Fruit fly (Drosophila melanogaster) S2 (cell line): Measurements from ENCODE around the gene CG11322.

Experiments
- CG8478 ChIP-seq: fragments of >200 bp; optimal IDR thresholded peaks from 2 replicates; lab custom pipeline; 2018
- CTCF ChIP-seq, 2 experiments: fragments of >200 bp; optimal IDR thresholded peaks; 2 replicates each; lab custom pipeline; 2018

The CG11322 gene

DNA sequence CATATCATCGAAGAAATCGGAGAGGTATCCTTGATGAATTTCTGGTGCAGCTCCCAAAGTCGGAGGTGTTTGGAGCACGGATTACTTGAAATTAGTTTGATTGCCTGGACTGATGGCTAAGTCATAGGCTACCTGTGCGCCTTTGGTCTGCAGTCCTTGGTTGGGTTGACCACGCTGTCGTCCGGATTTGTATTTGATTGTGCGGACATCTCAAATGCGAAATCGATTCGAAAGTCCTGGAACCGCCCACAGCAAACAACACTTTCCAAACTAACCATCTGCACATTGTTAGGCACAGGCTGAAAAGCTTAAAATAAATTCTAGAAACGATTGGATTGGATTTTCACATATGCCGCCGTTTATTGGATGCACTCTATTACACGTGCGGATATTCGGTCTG lies at the start of gene CG11322:
Gene CG11322 (minus strand): TSS at position 101 of the 400 bp plus-strand sequence.
- TF ChIP-seq CTCF (optimal IDR thresholded peaks at IDR 0.05; lab: Kevin White, UChicago) = no peak
- TF ChIP-seq CG8478 (lab: Kevin White, UChicago) = no peak

DNA sequence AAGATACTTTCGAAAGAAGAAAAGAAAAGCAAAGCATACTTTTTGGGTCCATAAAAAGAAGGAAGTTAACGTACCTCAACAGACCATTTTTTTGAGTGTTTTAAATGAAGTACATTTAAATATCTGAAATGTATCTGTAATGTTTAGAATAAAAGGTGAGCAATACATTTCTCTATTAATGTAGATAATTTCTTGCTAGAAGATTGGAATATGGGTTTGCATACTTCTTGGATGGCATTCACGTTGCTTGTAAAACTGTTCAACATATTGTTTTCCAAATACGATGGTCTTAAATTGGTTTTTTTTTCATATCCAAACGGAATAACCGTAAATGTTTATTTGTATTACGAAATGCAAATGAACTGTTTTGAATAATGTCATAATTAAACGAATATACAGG lies 46.4 kb upstream of the CG11322 start, which contains the start of gene CG17375:
Gene CG17375 (minus strand): TSS at position 10 of the 400 bp plus-strand sequence.
- no peak for TF ChIP-seq CTCF (optimal IDR thresholded peaks at IDR 0.05; lab: Kevin White, UChicago)
- no peak for TF ChIP-seq CG8478 (lab: Kevin White, UChicago)

DNA sequence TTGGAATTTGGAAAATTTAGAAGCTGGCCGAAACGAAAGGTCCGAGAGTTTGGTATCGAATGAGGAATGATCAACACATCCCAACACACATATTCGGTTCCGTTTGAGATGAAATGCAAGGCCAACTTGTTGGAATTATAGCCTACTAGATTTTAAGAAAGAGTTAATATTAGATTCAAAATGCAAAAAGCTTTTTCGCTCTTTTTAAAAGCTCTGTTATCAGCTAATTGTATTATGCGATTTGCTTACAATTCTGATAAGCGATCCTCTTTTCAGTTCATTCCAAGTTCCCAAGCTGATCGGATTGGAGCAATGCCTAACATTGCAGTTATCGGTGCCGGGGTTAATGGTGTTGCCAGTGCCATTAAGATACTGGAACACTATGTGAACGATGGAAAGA lies 43.3 kb upstream of the CG11322 start, which contains the start of the genes CG17377 and Daao2:
Gene CG17377 (minus strand): TSS at position 101 of the 400 bp plus-strand sequence.
Gene Daao2 (plus strand): TSS at position 272 of the 400 bp plus-strand sequence.
- TF ChIP-seq CTCF (optimal IDR thresholded peaks at IDR 0.05; lab: Kevin White, UChicago) = no peak
- TF ChIP-seq CG8478 (lab: Kevin White, UChicago) = no peak

DNA sequence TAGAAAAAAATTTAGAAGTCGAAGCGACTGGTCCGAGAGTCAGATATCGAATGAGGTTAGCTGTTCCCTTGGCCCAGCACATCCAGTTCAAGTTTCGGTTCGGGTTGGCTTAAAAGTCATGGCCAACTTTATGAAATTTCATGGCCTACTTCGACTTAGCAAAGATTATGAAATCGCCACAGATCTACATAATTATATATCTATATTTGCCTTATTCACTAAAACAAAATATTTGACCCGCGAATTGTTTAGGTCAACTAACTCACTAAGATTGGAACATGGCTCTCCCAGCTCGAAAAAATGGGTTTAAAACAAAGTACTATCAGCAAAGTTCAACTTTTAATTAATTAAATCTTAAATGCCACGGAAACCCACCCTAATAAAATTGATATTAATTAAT lies 41.4 kb upstream of the CG11322 start, which contains the start of gene CG17376:
Gene CG17376 (minus strand): TSS at position 101 of the 400 bp plus-strand sequence.
- TF ChIP-seq CG8478 (lab: Kevin White, UChicago) = no peak
- TF ChIP-seq CTCF (optimal IDR thresholded peaks at IDR 0.05; lab: Kevin White, UChicago) = no peak

DNA sequence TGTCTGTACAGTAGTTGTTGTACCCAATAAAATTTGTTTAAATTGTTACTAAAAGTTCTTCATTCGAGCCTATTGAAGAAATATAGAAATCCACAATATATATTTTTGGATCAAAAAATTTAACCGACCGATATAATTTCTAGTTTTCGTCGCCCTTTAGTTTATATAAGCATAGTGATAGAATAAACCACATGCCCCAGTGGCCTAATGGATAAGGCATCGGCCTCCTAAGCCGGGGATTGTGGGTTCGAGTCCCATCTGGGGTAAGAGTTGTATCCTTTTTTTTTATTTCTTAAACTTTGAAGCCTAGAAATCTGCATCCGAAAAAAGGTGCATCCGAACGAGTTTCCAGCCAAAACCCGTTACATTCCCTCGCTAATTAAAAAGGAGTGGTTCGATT lies 40.1 kb upstream of the CG11322 start:
- TF ChIP-seq CG8478 (lab: Kevin White, UChicago) (no peak), CTCF (optimal IDR thresholded peaks at IDR 0.05; lab: Kevin White, UChicago) (no peak)

DNA sequence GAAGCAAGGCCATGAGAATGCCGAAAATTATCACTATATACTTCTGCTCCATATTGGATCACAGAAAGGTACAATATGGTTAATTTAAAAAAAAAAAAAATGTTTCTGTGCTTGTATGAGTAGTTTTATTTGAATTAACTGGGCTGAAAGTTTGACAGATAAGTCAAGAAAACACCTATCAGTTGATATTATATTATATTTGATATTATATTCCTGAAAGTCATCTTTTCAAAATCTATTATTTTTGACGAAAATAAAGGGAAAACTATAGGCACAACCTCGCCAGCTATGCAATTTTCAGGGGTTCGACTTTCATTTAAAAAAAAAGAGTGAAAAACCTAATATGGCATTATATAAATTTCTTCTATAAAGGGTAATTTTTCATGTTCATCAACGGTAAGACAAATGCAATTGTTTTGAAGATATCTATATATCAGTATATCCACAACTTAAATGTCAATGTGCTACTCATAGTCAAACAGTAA lies 39.4 kb upstream of the CG11322 start, which contains the start of the genes nrv2 and CG43610:
Gene nrv2 (minus strand): TSS at position 101 of the 485 bp plus-strand sequence.
Gene CG43610 (plus strand): TSS at position 435 of the 485 bp plus-strand sequence.
- no peak for TF ChIP-seq CTCF (optimal IDR thresholded peaks at IDR 0.05; lab: Kevin White, UChicago)
- no peak for TF ChIP-seq CG8478 (lab: Kevin White, UChicago)

DNA sequence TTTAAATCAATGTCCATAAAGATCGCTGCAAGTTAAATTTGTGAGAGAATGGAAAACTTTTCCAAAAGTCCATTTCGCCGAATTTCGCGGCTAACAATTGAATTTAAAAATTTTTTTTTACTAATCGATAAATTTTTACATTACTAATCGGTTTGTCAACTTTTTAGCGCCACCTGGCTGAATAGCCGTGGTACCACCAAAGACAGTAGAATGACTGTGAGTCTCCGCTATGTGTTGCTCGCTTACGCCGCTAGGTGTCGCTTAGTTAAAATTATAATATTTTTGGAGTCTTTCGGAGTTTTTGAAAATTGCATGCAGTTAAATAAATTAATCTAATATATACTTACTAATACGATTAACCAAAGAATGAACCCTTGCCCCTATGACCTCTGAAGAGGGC lies 38.0 kb upstream of the CG11322 start:
- TF ChIP-seq CTCF (optimal IDR thresholded peaks at IDR 0.05; lab: Kevin White, UChicago) = peak; percentile 80 to 98
- TF ChIP-seq CG8478 (lab: Kevin White, UChicago) = no peak

DNA sequence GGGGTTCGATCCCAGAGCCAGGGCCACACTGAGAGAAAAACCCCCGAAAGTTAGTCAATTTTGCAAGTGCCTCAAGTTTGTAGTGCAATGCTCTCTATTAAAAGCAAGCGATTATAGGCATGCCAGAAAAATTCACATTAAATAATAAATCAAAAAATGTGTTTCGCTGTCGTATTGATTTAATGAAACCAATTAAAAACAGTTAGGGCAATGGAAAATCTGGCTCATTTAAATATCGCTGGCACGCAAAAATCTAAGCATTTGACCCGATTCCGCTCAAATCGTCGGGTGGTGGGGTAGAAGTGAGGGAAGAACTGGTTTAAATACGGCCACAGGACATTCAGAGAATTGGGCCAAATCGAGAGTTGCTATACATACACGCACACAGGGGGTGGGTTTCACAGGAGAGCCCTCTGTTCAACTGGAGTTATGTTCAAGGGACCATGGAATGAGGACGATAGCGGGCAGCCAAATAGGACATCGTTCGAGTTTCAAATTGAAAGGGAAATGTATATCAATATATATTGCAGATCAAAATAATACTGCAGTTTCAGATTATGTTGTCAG lies 35.6 kb upstream of the CG11322 start:
- TF ChIP-seq CG8478 (lab: Kevin White, UChicago) (no peak), CTCF (optimal IDR thresholded peaks at IDR 0.05; lab: Kevin White, UChicago) (no peak)

DNA sequence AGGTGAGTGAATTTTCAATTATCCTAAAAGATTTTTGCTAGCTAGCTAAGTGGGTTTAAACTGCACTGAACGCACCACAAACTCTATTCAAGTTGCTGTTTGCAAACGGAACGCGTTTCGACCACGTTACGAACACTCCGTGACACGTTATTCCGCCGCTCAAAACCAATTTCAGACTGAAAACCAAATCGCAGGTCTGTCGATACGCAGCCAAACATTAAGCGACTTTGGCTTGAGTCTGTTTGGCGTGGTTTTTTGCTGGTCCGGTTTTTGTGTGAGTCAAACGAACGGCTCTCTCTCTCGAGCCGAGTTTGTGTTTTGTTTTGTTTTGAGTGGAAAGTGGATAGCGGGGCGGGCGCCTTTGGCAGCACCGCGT lies 35.0 kb upstream of the CG11322 start:
- TF ChIP-seq CG8478 (lab: Kevin White, UChicago) (no peak), CTCF (optimal IDR thresholded peaks at IDR 0.05; lab: Kevin White, UChicago) (no peak)

DNA sequence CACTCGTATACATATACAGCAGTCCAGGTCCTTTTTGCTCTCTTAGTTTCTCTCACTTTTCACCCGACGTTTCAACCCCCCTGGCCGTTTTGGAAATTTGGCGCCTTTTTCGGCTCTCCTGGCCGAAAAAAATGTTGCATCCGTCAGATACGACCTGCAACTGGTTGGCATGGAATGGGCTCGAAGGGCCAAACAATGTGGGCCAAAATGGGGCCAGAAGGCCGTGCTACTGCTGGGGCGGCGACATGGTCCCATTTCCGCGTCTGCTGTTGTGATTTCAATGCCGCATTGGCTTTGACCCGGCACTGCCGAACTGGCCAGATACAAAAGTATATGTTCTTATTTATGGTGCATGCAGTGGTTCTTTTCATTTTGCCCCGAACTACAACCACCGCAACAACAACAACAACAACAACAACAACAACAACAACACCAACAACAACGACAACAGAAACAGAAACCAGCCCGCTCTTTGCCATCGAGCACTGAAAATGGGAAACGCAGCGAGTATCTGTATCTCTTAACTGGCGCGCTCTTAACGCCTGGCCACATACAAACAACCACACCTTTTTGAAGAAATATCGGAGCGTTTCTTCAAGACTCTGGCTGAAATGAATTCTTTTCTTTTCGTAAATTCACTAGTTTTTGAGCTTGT lies 34.5 kb upstream of the CG11322 start:
- TF ChIP-seq CG8478 (lab: Kevin White, UChicago) (no peak), CTCF (optimal IDR thresholded peaks at IDR 0.05; lab: Kevin White, UChicago) (no peak)

DNA sequence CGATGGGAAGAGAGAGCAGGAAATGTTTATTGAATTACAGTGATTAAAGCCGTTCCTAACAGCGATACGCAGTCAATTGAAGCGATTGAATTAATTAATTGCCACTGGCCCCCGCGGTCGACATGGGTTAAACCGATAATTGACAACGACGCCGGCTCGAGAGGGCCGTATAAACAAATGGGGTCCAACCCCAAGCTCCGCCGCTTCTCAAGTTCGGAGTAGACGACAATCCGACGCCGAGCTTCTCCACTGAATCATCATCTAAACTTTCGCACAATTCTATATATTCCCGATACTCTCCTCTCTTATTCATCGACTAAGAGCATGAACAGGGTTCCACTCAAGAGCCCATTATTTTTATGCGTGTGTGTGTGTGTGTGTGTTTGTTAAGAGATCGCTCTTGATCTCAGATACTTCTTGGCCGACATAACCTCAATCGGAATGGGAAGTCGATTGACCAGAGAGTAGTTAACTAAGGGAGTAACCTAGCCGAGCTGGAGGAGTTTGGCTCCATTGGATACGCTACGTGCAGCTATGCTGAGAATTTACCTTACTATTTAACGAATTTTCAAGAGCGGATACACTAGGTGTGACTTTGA lies 32.5 kb upstream of the CG11322 start:
- TF ChIP-seq CTCF (optimal IDR thresholded peaks at IDR 0.05; lab: Kevin White, UChicago) (no peak), CG8478 (lab: Kevin White, UChicago) (no peak)

DNA sequence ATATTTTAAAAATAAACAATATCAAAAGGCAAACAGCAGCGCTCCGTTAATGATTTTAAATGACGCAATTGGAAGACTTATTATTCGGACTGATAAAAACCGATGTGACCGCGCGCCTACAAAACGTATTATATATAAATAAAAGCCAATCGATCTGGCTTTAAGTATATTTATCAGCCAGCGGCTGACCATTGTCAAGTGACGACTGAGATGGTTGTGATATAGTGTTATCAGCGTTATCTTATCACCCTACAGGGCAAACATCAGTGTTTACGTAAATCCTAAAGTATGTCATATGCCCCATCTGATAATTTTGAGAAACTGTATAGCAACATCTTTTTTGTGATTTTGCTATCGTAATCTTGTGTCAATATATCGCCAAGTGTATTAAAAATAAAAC lies 29.9 kb upstream of the CG11322 start:
- TF ChIP-seq CG8478 (lab: Kevin White, UChicago) = no peak
- TF ChIP-seq CTCF (optimal IDR thresholded peaks at IDR 0.05; lab: Kevin White, UChicago) = no peak

DNA sequence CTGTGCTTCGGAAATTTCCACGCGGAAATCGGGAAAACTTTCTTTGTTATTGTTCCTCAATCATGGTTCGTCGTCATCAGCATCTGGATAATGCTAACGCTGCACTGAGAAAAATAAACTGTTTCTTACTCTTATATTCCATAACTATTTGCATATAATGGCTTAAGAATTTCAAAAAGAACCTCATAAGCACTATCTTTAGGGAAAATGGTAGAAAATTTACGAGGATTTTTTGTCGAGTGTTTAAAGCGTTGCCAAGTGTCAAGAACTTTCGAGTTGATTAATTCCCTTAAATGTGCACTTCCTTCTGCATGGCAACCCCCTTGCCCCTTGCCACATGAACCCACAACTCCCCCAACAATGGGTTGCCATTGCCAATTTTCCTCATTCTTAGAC lies 28.5 kb upstream of the CG11322 start:
- TF ChIP-seq CTCF (optimal IDR thresholded peaks at IDR 0.05; lab: Kevin White, UChicago) (no peak), CG8478 (lab: Kevin White, UChicago) (no peak)

DNA sequence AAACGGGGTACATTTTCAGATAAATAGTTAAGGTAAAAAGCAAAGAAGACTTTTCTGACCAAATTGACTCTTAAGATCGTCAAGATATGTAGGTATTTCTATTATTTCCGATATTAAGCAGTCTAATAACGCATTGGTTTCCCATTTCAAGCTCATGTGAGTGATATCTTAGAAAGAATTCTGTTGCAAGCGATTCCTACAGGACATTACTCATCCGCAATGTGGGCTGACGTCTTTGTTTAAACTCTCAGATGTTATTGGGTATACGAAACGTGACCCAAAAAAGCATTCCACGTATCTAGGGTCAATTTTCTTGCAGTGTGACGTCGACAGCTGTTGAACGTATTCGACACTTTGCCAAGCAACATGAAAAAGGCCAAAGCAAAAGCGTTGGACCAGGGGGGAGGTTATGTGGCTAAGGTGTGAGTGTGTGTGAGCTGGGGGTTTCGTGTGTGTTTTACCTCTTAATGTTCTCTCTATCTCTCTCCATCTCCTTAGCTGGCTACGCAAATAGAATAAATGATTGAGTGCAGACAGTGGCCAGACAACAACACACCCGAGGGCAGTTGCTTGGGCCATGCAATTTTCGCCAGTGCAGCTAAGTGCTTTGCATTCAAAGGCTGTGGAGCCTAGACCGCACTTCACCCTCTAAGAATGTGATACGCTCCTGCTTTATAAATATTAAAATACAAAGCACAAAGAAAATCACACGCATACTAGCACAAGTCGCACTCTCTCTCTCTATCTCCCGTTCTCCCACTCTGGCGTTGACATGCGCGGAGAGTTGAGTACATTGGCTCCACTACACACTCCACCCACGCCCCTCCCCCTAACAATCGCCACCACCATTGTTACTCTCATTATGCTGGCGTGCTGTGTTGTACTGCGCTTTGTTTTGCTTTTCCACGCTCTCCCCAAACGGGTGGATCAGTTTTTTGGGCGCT lies 27.9 kb upstream of the CG11322 start:
- TF ChIP-seq CG8478 (lab: Kevin White, UChicago) (no peak), CTCF (optimal IDR thresholded peaks at IDR 0.05; lab: Kevin White, UChicago) (no peak)
